Worm (Caenorhabditis elegans) whole organism, young adult: ENCODE results near the gene T10D4.1.

Experiments
- gei-17 ChIP-seq: fragments of 200-800 bp; sonication (Bioruptor generic); optimal IDR thresholded peaks from 2 replicates; lab custom pipeline; 2018; ENCODE audit warnings: mild to moderate bottlenecking, missing genetic modification characterization, missing compliant biosample characterization
- snpc-4 ChIP-seq, 5 experiments: fragments of 150-350 bp in 1 of 5; sonication (generic microtip) in 4 of 5; optimal IDR thresholded peaks; 2 replicates each; lab custom pipeline; 2014 to 2018; ENCODE audit warnings: missing genetic modification characterization in 5 of 5, missing biosample characterization in 3 of 5, antibody characterized with exemption in 2 of 5, mild to moderate bottlenecking in 2 of 5, missing compliant biosample characterization in 2 of 5, missing genotype in 2 of 5, moderate library complexity in 2 of 5, missing genetic modification reagents in 1 of 5
- ztf-6 ChIP-seq: fragments of 200-800 bp; sonication (Bioruptor generic); IDR thresholded peaks from 2 replicates; pipeline ENCODE4 v1.3.6; 2022; ENCODE audit warnings: missing genetic modification reagents, missing genetic modification characterization, missing compliant biosample characterization

DNA sequence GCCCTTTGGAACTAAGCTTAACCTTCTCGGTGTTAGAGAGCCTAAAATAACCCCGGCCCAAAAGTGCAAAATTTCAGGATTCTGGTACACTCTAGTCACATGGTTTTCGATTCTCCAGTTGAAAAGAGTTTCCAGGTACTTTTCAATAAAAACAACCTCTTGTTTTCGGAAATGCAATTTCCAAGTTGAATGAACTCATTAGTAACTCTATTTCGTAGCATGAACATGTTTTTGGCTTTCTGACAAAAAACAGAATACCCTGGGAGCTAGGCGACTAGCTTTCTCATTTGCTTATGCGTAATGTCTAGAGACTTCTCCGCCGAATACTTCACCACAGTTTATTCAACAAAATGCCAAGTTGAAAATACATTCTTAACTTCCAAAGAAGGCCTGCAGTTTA, 26.7 kb upstream of the T10D4.1 start, which contains the start of gene srh-71:
- no peak for TF ChIP-seq snpc-4 (GFP tag; optimal IDR thresholded peaks at IDR 0.05; lab: Kevin White, UChicago)
- no peak for TF ChIP-seq snpc-4 (tag; optimal IDR thresholded peaks at IDR 0.05; lab: Kevin White, UChicago)
- TF ChIP-seq gei-17 (GFP tag; lab: Kevin White, UChicago), result no peak
- TF ChIP-seq ztf-6, result no peak
